Fruit fly (Drosophila melanogaster) whole organism, embryonic: ENCODE data around the gene ppk17.

Source experiments
- Blimp-1 ChIP-seq: fragments of 200-800 bp; sonication (Bioruptor generic); optimal IDR thresholded peaks from 3 replicates; lab custom pipeline; 2018; ENCODE audit warnings: missing biosample characterization, missing genetic modification characterization, mild to moderate bottlenecking, moderate library complexity, missing genetic modification reagents
- CG10366 ChIP-seq: fragments of 200-800 bp; sonication (Bioruptor generic); IDR thresholded peaks from 2 replicates; pipeline ENCODE4 v1.3.6; 2022; ENCODE audit warnings: missing biosample characterization, missing genetic modification characterization
- CG12769 ChIP-seq: fragments of 200-800 bp; sonication (Bioruptor generic); optimal IDR thresholded peaks from 2 replicates; lab custom pipeline; 2019; ENCODE audit warnings: missing biosample characterization, mild to moderate bottlenecking, missing genetic modification characterization, moderate library complexity
- CG13287 ChIP-seq: fragments of 200-800 bp; sonication (Bioruptor generic); IDR thresholded peaks from 2 replicates; pipeline ENCODE4 v1.3.6; 2022; ENCODE audit warnings: missing biosample characterization, missing genetic modification characterization; ENCODE audit not compliant: partially characterized antibody
- CG16813 ChIP-seq: fragments of 200-800 bp; sonication (Bioruptor generic); IDR thresholded peaks from 3 replicates; pipeline ENCODE4 v1.3.6; 2022; ENCODE audit warnings: missing biosample characterization, missing genetic modification characterization; ENCODE audit not compliant: partially characterized antibody
- CG17385 ChIP-seq: fragments of 200-800 bp; sonication (Bioruptor generic); optimal IDR thresholded peaks from 3 replicates; lab custom pipeline; 2018; ENCODE audit warnings: missing biosample characterization, mild to moderate bottlenecking, missing genetic modification characterization
- CG17829 ChIP-seq: fragments of 200-800 bp; optimal IDR thresholded peaks from 2 replicates; lab custom pipeline; 2019; ENCODE audit warnings: missing biosample characterization, mild to moderate bottlenecking, missing genetic modification characterization, moderate library complexity
- CG18599 ChIP-seq: fragments of 200-800 bp; sonication (Bioruptor generic); optimal IDR thresholded peaks from 3 replicates; lab custom pipeline; 2017; ENCODE audit warnings: missing biosample characterization, missing genetic modification characterization, mild to moderate bottlenecking, moderate library complexity, missing genetic modification reagents
- CG2202 ChIP-seq: fragments of 200-800 bp; sonication (Bioruptor generic); optimal IDR thresholded peaks from 2 replicates; lab custom pipeline; 2018; ENCODE audit warnings: missing biosample characterization, mild to moderate bottlenecking, missing genetic modification characterization
- CG31365 ChIP-seq: fragments of 200-800 bp; sonication (Bioruptor generic); optimal IDR thresholded peaks from 2 replicates; lab custom pipeline; 2018; ENCODE audit warnings: missing biosample characterization, mild to moderate bottlenecking, missing genetic modification characterization
- CG34224 ChIP-seq: fragments of 200-800 bp; sonication (Bioruptor generic); IDR thresholded peaks from 3 replicates; pipeline ENCODE4 v1.3.6; 2022; ENCODE audit warnings: missing biosample characterization, missing genetic modification characterization; ENCODE audit not compliant: partially characterized antibody
- CG5245 ChIP-seq: fragments of 200-800 bp; sonication (Bioruptor generic); optimal IDR thresholded peaks from 3 replicates; lab custom pipeline; 2016; ENCODE audit warnings: missing biosample characterization, missing genetic modification characterization
- CG7786 ChIP-seq: fragments of 200-800 bp; sonication (Bioruptor generic); optimal IDR thresholded peaks from 2 replicates; lab custom pipeline; 2016; ENCODE audit warnings: missing biosample characterization, missing genetic modification characterization
- CG8281 ChIP-seq: fragments of 200-800 bp; sonication (Bioruptor generic); optimal IDR thresholded peaks from 2 replicates; lab custom pipeline; 2018; ENCODE audit warnings: missing biosample characterization, mild to moderate bottlenecking, missing genetic modification characterization, moderate library complexity
- CG9817 ChIP-seq: fragments of 200-800 bp; sonication (Bioruptor generic); optimal IDR thresholded peaks from 2 replicates; lab custom pipeline; 2018; ENCODE audit warnings: missing biosample characterization, mild to moderate bottlenecking, missing genetic modification characterization, moderate library complexity
- Dfd ChIP-seq, 2 experiments: fragments of >200 bp; optimal IDR thresholded peaks; 2 replicates each; lab custom pipeline; 2017; ENCODE audit warnings: missing biosample characterization in 2 of 2, missing genetic modification characterization in 2 of 2
- Dref ChIP-seq: fragments of 200-800 bp; sonication (Bioruptor generic); IDR thresholded peaks from 2 replicates; pipeline ENCODE4 v1.3.6; 2022; ENCODE audit warnings: missing biosample characterization, missing genetic modification characterization
- Drgx ChIP-seq: fragments of 200-800 bp; sonication (Bioruptor generic); IDR thresholded peaks from 2 replicates; pipeline ENCODE4 v1.3.6; 2022; ENCODE audit warnings: missing biosample characterization, missing genetic modification characterization
- Ets65A ChIP-seq: fragments of 200-800 bp; sonication (Bioruptor generic); peaks from one replicate; lab custom pipeline; 2016; ENCODE audit warnings: missing biosample characterization, missing genetic modification characterization
- Fer3 ChIP-seq: fragments of 200-800 bp; sonication (Bioruptor generic); optimal IDR thresholded peaks from 2 replicates; lab custom pipeline; 2018; ENCODE audit warnings: missing biosample characterization, mild to moderate bottlenecking, missing genetic modification characterization, moderate library complexity
- Hr3 ChIP-seq: fragments of 200-800 bp; sonication (Bioruptor generic); optimal IDR thresholded peaks from 3 replicates; lab custom pipeline; 2016; ENCODE audit warnings: missing biosample characterization, missing genetic modification characterization
- Med ChIP-seq: fragments of 200-800 bp; sonication (Bioruptor generic); peaks from one replicate; lab custom pipeline; 2016; ENCODE audit warnings: missing biosample characterization, missing genetic modification characterization, mild to moderate bottlenecking, inconsistent platforms, moderate library complexity
- Ravus ChIP-seq: fragments of 200-800 bp; sonication (Bioruptor generic); IDR thresholded peaks from 2 replicates; pipeline ENCODE4 v1.3.6; 2022; ENCODE audit warnings: missing biosample characterization, missing genetic modification characterization
- Trl ChIP-seq, 3 experiments: fragments of >200 bp in 2 of 3; fragments of 200-800 bp in 1 of 3; sonication (Bioruptor generic) in 1 of 3; optimal IDR thresholded peaks; 2 replicates in 1 of 3; 3 replicates in 2 of 3; lab custom pipeline; 2016 to 2017; ENCODE audit warnings: missing biosample characterization in 1 of 3, missing genetic modification characterization in 1 of 3
- amos ChIP-seq: fragments of 200-800 bp; sonication (Bioruptor generic); IDR thresholded peaks from 2 replicates; pipeline ENCODE4 v1.3.6; 2022; ENCODE audit warnings: missing biosample characterization, missing genetic modification characterization; ENCODE audit not compliant: partially characterized antibody
- bigmax ChIP-seq: fragments of 200-800 bp; sonication (Bioruptor generic); optimal IDR thresholded peaks from 2 replicates; lab custom pipeline; 2018; ENCODE audit warnings: missing biosample characterization, mild to moderate bottlenecking, missing genetic modification characterization
- chinmo ChIP-seq: fragments of 200-800 bp; sonication (Bioruptor generic); IDR thresholded peaks from 4 replicates; pipeline ENCODE4 v1.3.6; 2022; ENCODE audit warnings: missing biosample characterization, missing genetic modification characterization; ENCODE audit not compliant: partially characterized antibody
- cwo ChIP-seq: fragments of 200-800 bp; sonication (Bioruptor generic); optimal IDR thresholded peaks from 3 replicates; lab custom pipeline; 2017; ENCODE audit warnings: missing biosample characterization, missing genetic modification characterization, mild to moderate bottlenecking, moderate library complexity, missing genetic modification reagents
- danr ChIP-seq: fragments of 200-800 bp; sonication (Bioruptor generic); IDR thresholded peaks from 2 replicates; pipeline ENCODE4 v1.3.6; 2022; ENCODE audit warnings: missing biosample characterization, missing genetic modification characterization
- eyg ChIP-seq: fragments of 200-800 bp; sonication (Bioruptor generic); optimal IDR thresholded peaks from 3 replicates; lab custom pipeline; 2016; ENCODE audit warnings: missing biosample characterization, missing genetic modification characterization
- fu2 ChIP-seq: fragments of 200-800 bp; sonication (Bioruptor generic); optimal IDR thresholded peaks from 2 replicates; lab custom pipeline; 2016; ENCODE audit warnings: missing biosample characterization, missing genetic modification characterization
- gce ChIP-seq: fragments of 200-800 bp; sonication (Bioruptor generic); IDR thresholded peaks from 3 replicates; pipeline ENCODE4 v1.3.6; 2022; ENCODE audit warnings: missing biosample characterization, missing genetic modification characterization
- gt ChIP-seq: fragments of 200-800 bp; sonication (Bioruptor generic); IDR thresholded peaks from 2 replicates; pipeline ENCODE4 v1.3.6; 2022; ENCODE audit warnings: missing biosample characterization, missing genetic modification characterization
- lab ChIP-seq: fragments of 200-800 bp; sonication (Bioruptor generic); optimal IDR thresholded peaks from 3 replicates; lab custom pipeline; 2017; ENCODE audit warnings: missing biosample characterization, missing genetic modification characterization, mild to moderate bottlenecking, moderate library complexity, missing genetic modification reagents
- luna ChIP-seq: fragments of 200-800 bp; sonication (Bioruptor generic); optimal IDR thresholded peaks from 2 replicates; lab custom pipeline; 2016; ENCODE audit warnings: missing biosample characterization, missing genetic modification characterization
- nau ChIP-seq: fragments of 200-800 bp; sonication (Bioruptor generic); optimal IDR thresholded peaks from 3 replicates; lab custom pipeline; 2017; ENCODE audit warnings: missing biosample characterization, mild to moderate bottlenecking, missing genetic modification characterization, missing genetic modification reagents
- nmo ChIP-seq: fragments of 200-800 bp; sonication (Bioruptor generic); optimal IDR thresholded peaks from 2 replicates; lab custom pipeline; 2018; ENCODE audit warnings: missing biosample characterization, mild to moderate bottlenecking, missing genetic modification characterization, moderate library complexity
- nom ChIP-seq: fragments of 200-800 bp; sonication (Bioruptor generic); optimal IDR thresholded peaks from 2 replicates; lab custom pipeline; 2017; ENCODE audit warnings: missing biosample characterization, missing genetic modification characterization, mild to moderate bottlenecking, moderate library complexity, missing genetic modification reagents
- onecut ChIP-seq: fragments of 200-800 bp; sonication (Bioruptor generic); IDR thresholded peaks from 2 replicates; pipeline ENCODE4 v1.3.6; 2022; ENCODE audit warnings: missing biosample characterization, missing genetic modification characterization
- sd ChIP-seq: fragments of 200-800 bp; sonication (Bioruptor generic); optimal IDR thresholded peaks from 3 replicates; lab custom pipeline; 2018; ENCODE audit warnings: missing biosample characterization, mild to moderate bottlenecking, missing genetic modification characterization, moderate library complexity
- sna ChIP-seq: fragments of 200-800 bp; sonication (Bioruptor generic); IDR thresholded peaks from 2 replicates; pipeline ENCODE4 v1.3.6; 2022; ENCODE audit warnings: missing biosample characterization, missing genetic modification characterization; ENCODE audit not compliant: partially characterized antibody
- sob ChIP-seq: fragments of 200-800 bp; sonication (Bioruptor generic); IDR thresholded peaks from 2 replicates; pipeline ENCODE4 v1.3.6; 2022; ENCODE audit warnings: missing biosample characterization, missing genetic modification characterization
- sqz ChIP-seq: fragments of 200-800 bp; sonication (Bioruptor generic); optimal IDR thresholded peaks from 3 replicates; lab custom pipeline; 2018; ENCODE audit warnings: missing biosample characterization, mild to moderate bottlenecking, missing genetic modification characterization
- tup ChIP-seq: fragments of 200-800 bp; sonication (Bioruptor generic); optimal IDR thresholded peaks from 2 replicates; lab custom pipeline; 2016; ENCODE audit warnings: missing biosample characterization, mild to moderate bottlenecking, missing genetic modification characterization, moderate library complexity
- vvl ChIP-seq: fragments of 200-800 bp; sonication (Bioruptor generic); IDR thresholded peaks from 2 replicates; pipeline ENCODE4 v1.3.6; 2022; ENCODE audit warnings: missing biosample characterization, missing genetic modification characterization

Gene ppk17

DNA sequence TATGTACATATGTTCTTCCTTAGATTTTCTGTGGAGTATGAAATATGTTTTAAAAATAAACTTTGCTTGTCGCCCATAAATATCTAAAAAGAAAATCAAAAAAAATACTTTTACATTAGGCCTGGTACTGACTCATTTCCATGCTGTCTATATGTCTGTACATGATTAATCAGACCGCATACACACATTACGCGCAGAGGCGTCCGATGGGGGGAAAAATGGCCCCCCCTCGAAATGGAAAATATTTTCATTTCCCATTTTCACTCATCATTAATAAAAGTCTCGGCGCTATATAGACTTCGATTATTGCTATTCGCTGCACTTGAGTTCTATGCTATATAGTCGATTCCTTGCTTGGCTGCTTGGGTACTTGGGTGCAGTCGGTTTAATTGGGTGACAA lies 1.5 kb upstream of the ppk17 start (continued):
- TF ChIP-seq CG2202 (tag; lab: Kevin White, UChicago) = no peak
- peak; percentile 76 for TF ChIP-seq Ets65A (GFP tag; lab: Kevin White, UChicago)
- TF ChIP-seq onecut (GFP tag; lab: Robert Waterston, UW) = no peak
- no peak for TF ChIP-seq Fer3 (tag; lab: Kevin White, UChicago)
- TF ChIP-seq CG9817 = no peak
- no peak for TF ChIP-seq danr (GFP tag; lab: Robert Waterston, UW)
- no peak for TF ChIP-seq vvl
- TF ChIP-seq CG16813 (GFP tag; lab: Robert Waterston, UW) = no peak
- TF ChIP-seq fu2 (GFP tag; lab: Kevin White, UChicago) = no peak
- TF ChIP-seq CG17385 (GFP tag; lab: Kevin White, UChicago) = no peak
- TF ChIP-seq nom (GFP tag; lab: Kevin White, UChicago) = no peak
- TF ChIP-seq sna (GFP tag; lab: Robert Waterston, UW) = no peak
- TF ChIP-seq eyg = no peak
- no peak for TF ChIP-seq cwo (GFP tag; lab: Kevin White, UChicago)
- TF ChIP-seq CG31365 (tag; lab: Kevin White, UChicago) = no peak
- no peak for TF ChIP-seq nmo
- TF ChIP-seq gt = no peak
- no peak for TF ChIP-seq nau (GFP tag; lab: Kevin White, UChicago)
- TF ChIP-seq luna (GFP tag; lab: Kevin White, UChicago) = no peak

DNA sequence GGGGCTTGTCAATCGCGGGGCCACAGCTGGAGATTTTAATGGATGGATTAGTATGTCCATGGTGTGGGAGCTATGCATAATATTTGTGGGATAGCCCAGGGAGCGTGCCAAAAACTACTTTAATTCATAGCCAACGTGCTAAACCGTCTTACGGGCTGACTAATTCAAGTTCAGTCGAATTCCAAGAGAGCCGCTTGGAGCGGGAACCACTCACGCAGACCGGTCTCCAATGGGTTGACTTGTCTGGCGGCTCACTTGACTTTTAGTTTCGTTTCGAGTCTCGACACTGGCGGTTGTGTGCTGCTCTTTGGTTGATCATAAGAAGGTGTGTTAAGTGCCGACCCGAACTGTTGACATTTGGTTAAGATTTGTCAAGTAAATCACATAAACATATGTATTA lies 6.3 kb downstream of the ppk17 start, which contains the start of gene yellow-b:
yellow-b (plus strand) TSS at position 263 of the 400 bp plus-strand sequence.
- TF ChIP-seq CG17829 (tag; lab: Kevin White, UChicago) = no peak
- TF ChIP-seq amos (GFP tag; lab: Robert Waterston, UW) = 0 out of 2 replicates have a peak, but pooled peaks have one; percentile 9
- TF ChIP-seq bigmax (GFP tag; lab: Kevin White, UChicago) = no peak
- TF ChIP-seq CG18599 (GFP tag; lab: Kevin White, UChicago) = no peak
- TF ChIP-seq CG13287 (GFP tag; lab: Robert Waterston, UW) = peak; percentile 29; the same call in 1 of the 2 replicates
- TF ChIP-seq sd = peak; percentile 98
- TF ChIP-seq CG10366 (GFP tag; lab: Robert Waterston, UW) = no peak
- no peak for TF ChIP-seq Hr3 (GFP tag; lab: Kevin White, UChicago)
- no peak for TF ChIP-seq CG7786 (GFP tag; lab: Kevin White, UChicago)
- TF ChIP-seq vvl = peak; percentile 53
- TF ChIP-seq CG8281 (tag; lab: Kevin White, UChicago) = no peak
- TF ChIP-seq Dref (GFP tag; lab: Robert Waterston, UW) = no peak
- no peak for TF ChIP-seq Drgx (GFP tag; lab: Robert Waterston, UW)
- TF ChIP-seq CG17385 (GFP tag; lab: Kevin White, UChicago) = no peak
- no peak for TF ChIP-seq tup (GFP tag; lab: Kevin White, UChicago)
- peak; percentile 31; the same call in 1 of the 2 replicates for TF ChIP-seq sob (GFP tag; lab: Robert Waterston, UW)
- TF ChIP-seq gce = no peak
- TF ChIP-seq CG34224 (GFP tag; lab: Robert Waterston, UW) = 0 out of 3 replicates have a peak, but pooled peaks have one; percentile 20
- TF ChIP-seq Trl (optimal IDR thresholded peaks at IDR 0.05; lab: Kevin White, UChicago) = peak; percentile 14 to 21
- TF ChIP-seq Trl (GFP tag; optimal IDR thresholded peaks at IDR 0.05; lab: Kevin White, UChicago) = no peak
- no peak for TF ChIP-seq CG5245
- peak; percentile 76 for TF ChIP-seq Med (GFP tag; lab: Kevin White, UChicago)
- peak; percentile 72 for TF ChIP-seq CG12769
- TF ChIP-seq Ravus (GFP tag; lab: Robert Waterston, UW) = no peak
- peak; percentile 93 for TF ChIP-seq Blimp-1 (GFP tag; lab: Kevin White, UChicago)
- no peak for TF ChIP-seq sqz (GFP tag; lab: Kevin White, UChicago)
- TF ChIP-seq lab = no peak
- TF ChIP-seq Dfd (GFP tag; optimal IDR thresholded peaks at IDR 0.05; lab: Kevin White, UChicago) = no peak
- TF ChIP-seq chinmo (GFP tag; lab: Robert Waterston, UW) = peak; percentile 69; the same call in 1 of the 4 replicates
- TF ChIP-seq, all 482 proteins: peak for 11
